Worm (Caenorhabditis elegans) whole organism, midembryonic: ENCODE measurements around the gene T09B9.1.

ENCODE experiments used
- T22C8.4 ChIP-seq: fragments of 200-800 bp; sonication (Bioruptor generic); IDR thresholded peaks from 2 replicates; pipeline ENCODE4 v1.3.6; 2022; ENCODE audit warnings: missing genetic modification characterization, missing compliant biosample characterization
- cog-1 ChIP-seq: sonication (generic microtip); optimal IDR thresholded peaks from 2 replicates; lab custom pipeline; 2016; ENCODE audit warnings: missing genetic modification characterization, missing compliant biosample characterization
- flt-1 ChIP-seq: fragments of 200-800 bp; sonication (Bioruptor generic); IDR thresholded peaks from 2 replicates; pipeline ENCODE4 v1.3.6; 2022; ENCODE audit warnings: missing genetic modification characterization, missing compliant biosample characterization
- klf-2 ChIP-seq: fragments of 200-800 bp; sonication (Bioruptor generic); conservative IDR thresholded peaks from 2 replicates; pipeline ENCODE4 v1.3.6; 2022; ENCODE audit warnings: missing genetic modification reagents, missing genetic modification characterization, missing compliant biosample characterization
- med-1 ChIP-seq: sonication (generic microtip); optimal IDR thresholded peaks from 2 replicates; lab custom pipeline; 2017; ENCODE audit warnings: missing genetic modification characterization, mild to moderate bottlenecking, missing compliant biosample characterization, antibody characterized with exemption, missing genetic modification reagents; ENCODE audit not compliant: insufficient read depth
- ref-1 ChIP-seq: fragments of 200-800 bp; sonication (Bioruptor generic); conservative IDR thresholded peaks from 2 replicates; pipeline ENCODE4 v1.3.6; 2022; ENCODE audit warnings: missing genetic modification reagents, missing genetic modification characterization, missing compliant biosample characterization
- tab-1 ChIP-seq: fragments of 200-800 bp; sonication (Bioruptor generic); IDR thresholded peaks from 2 replicates; pipeline ENCODE4 v1.3.6; 2022; ENCODE audit warnings: missing genetic modification characterization, missing compliant biosample characterization
- ztf-23 ChIP-seq: fragments of 200-800 bp; sonication (Bioruptor generic); IDR thresholded peaks from 2 replicates; pipeline ENCODE4 v1.3.6; 2022; ENCODE audit warnings: missing genetic modification reagents, missing genetic modification characterization, missing compliant biosample characterization
- ztf-29 ChIP-seq: fragments of 200-800 bp; sonication (Bioruptor generic); IDR thresholded peaks from 2 replicates; pipeline ENCODE4 v1.3.6; 2022; ENCODE audit warnings: missing genetic modification reagents, missing genetic modification characterization, missing compliant biosample characterization

ce11 chrX:9774323-9774722 lies 17.3 kb downstream of the T09B9.1 start, which contains the start of gene T09B9.4:
- TF ChIP-seq ztf-29 (no peak), ref-1 (no peak), cog-1 (no peak), ztf-23 (GFP tag; lab: Robert Waterston, UW) (no peak), flt-1 (GFP tag; lab: Robert Waterston, UW) (no peak), med-1 (no peak), T22C8.4 (no peak), tab-1 (no peak), klf-2 (GFP tag; lab: Robert Waterston, UW) (no peak)
